Fruit fly (Drosophila melanogaster): ENCODE data around the gene mei-217.

The mei-217 gene

dm6 chrX:17108000-17108399 is 34.8 kb downstream of the mei-217 start (continued):
- no peak for TF ChIP-seq pita (GFP tag; optimal IDR thresholded peaks at IDR 0.05)
- no peak for TF ChIP-seq Stat92E (GFP tag; optimal IDR thresholded peaks at IDR 0.05)
- TF ChIP-seq Med (GFP tag): peak; percentile 56
- peak; percentile 43 for TF ChIP-seq gem (tag; optimal IDR thresholded peaks at IDR 0.05)
- no peak for TF ChIP-seq D19A (tag; optimal IDR thresholded peaks at IDR 0.05)
- no peak for TF ChIP-seq emc (GFP tag; optimal IDR thresholded peaks at IDR 0.05)
- no peak for TF ChIP-seq CG2120 (GFP tag; optimal IDR thresholded peaks at IDR 0.05)
- peak; percentile 10 for TF ChIP-seq CG18262 (tag; optimal IDR thresholded peaks at IDR 0.05)
- TF ChIP-seq bowl (GFP tag; IDR thresholded peaks at IDR 0.05): no peak
- no peak for TF ChIP-seq mirr (GFP tag; optimal IDR thresholded peaks at IDR 0.05)
- peak; percentile 11 for TF ChIP-seq dmrt99B (tag; optimal IDR thresholded peaks at IDR 0.05)

dm6 chrX:17107401-17107916 is 35.3 kb downstream of the mei-217 start, which contains the start of gene CG5004:
CG5004 (plus strand) TSS chrX:17107582.
- peak; percentile 74 for TF ChIP-seq nerfin-1 (tag; optimal IDR thresholded peaks at IDR 0.05)
- 0 out of 4 replicates have a peak, but pooled peaks have one; percentile 45 for TF ChIP-seq Dll (GFP tag; IDR thresholded peaks at IDR 0.05; ENCODE audit: partially characterized antibody)
- peak; percentile 39 for TF ChIP-seq nau (GFP tag; optimal IDR thresholded peaks at IDR 0.05)
- peak; percentile 21 for TF ChIP-seq CG3163 (GFP tag; optimal IDR thresholded peaks at IDR 0.05)
- TF ChIP-seq CrebB (tag; optimal IDR thresholded peaks at IDR 0.05): no peak
- TF ChIP-seq CG12299 (tag; optimal IDR thresholded peaks at IDR 0.05): no peak
- 0 out of 4 replicates have a peak, but pooled peaks have one; percentile 66 for TF ChIP-seq chinmo (GFP tag; IDR thresholded peaks at IDR 0.05; ENCODE audit: partially characterized antibody)
- TF ChIP-seq Pdp1 (GFP tag; optimal IDR thresholded peaks at IDR 0.05): peak in 1 of 2 experiments; percentile 34
- peak; percentile 23 for TF ChIP-seq Sin3A (optimal IDR thresholded peaks at IDR 0.05)
- peak; percentile 38; the same call in 1 of the 3 replicates for TF ChIP-seq knrl (GFP tag; IDR thresholded peaks at IDR 0.05; ENCODE audit: partially characterized antibody)
- TF ChIP-seq da (GFP tag; optimal IDR thresholded peaks at IDR 0.05): no peak
- TF ChIP-seq ftz-f1 (GFP tag; optimal IDR thresholded peaks at IDR 0.05): peak; percentile 39
- no peak for TF ChIP-seq CG13775 (GFP tag; optimal IDR thresholded peaks at IDR 0.05)
- TF ChIP-seq row (GFP tag; IDR thresholded peaks at IDR 0.05): peak; percentile 24; the same call in 1 of the 3 replicates
- TF ChIP-seq CG1603 (tag; optimal IDR thresholded peaks at IDR 0.05): peak; percentile 48
- peak; percentile 2 for TF ChIP-seq CG33557 (GFP tag; optimal IDR thresholded peaks at IDR 0.05)
- peak; percentile 40 for TF ChIP-seq CG15479 (GFP tag; optimal IDR thresholded peaks at IDR 0.05)
- peak; percentile 20 for TF ChIP-seq CG12769 (tag; optimal IDR thresholded peaks at IDR 0.05)
- TF ChIP-seq CG10979 (tag; optimal IDR thresholded peaks at IDR 0.05): no peak
- peak; percentile 77 for TF ChIP-seq gfzf (GFP tag; optimal IDR thresholded peaks at IDR 0.05)
- TF ChIP-seq her (GFP tag; optimal IDR thresholded peaks at IDR 0.05): peak; percentile 21
- no peak for TF ChIP-seq CG8359 (GFP tag; optimal IDR thresholded peaks at IDR 0.05; ENCODE audit: borderline replicate concordance)
- TF ChIP-seq Bgb (GFP tag; IDR thresholded peaks at IDR 0.05; ENCODE audit: partially characterized antibody): peak; percentile 63; the same call in 1 of the 2 replicates
- 0 out of 2 replicates have a peak, but pooled peaks have one; percentile 8 for TF ChIP-seq Rfx (GFP tag; IDR thresholded peaks at IDR 0.05)
- TF ChIP-seq CG13296 (GFP tag; optimal IDR thresholded peaks at IDR 0.05): peak; percentile 10
- TF ChIP-seq CG7963 (GFP tag; IDR thresholded peaks at IDR 0.05; ENCODE audit: partially characterized antibody): no peak
- TF ChIP-seq B-H1 (GFP tag; IDR thresholded peaks at IDR 0.05): peak; percentile 21; the same call in 1 of the 3 replicates
- TF ChIP-seq Myb (GFP tag; optimal IDR thresholded peaks at IDR 0.05): peak; percentile 22
- TF ChIP-seq CG7928 (GFP tag; optimal IDR thresholded peaks at IDR 0.05): no peak
- TF ChIP-seq CG13624 (GFP tag; optimal IDR thresholded peaks at IDR 0.05): no peak
- peak; percentile 35 for TF ChIP-seq wek (GFP tag; optimal IDR thresholded peaks at IDR 0.05)
- TF ChIP-seq oc (tag; optimal IDR thresholded peaks at IDR 0.05): peak; percentile 18
- TF ChIP-seq CG12391 (tag; optimal IDR thresholded peaks at IDR 0.05): peak; percentile 10
- no peak for TF ChIP-seq CG10654 (GFP tag; optimal IDR thresholded peaks at IDR 0.05)
- peak; percentile 76 for TF ChIP-seq grn (GFP tag; optimal IDR thresholded peaks at IDR 0.05)
- peak; percentile 70 for TF ChIP-seq cg (GFP tag; optimal IDR thresholded peaks at IDR 0.05)
- TF ChIP-seq vvl (GFP tag; IDR thresholded peaks at IDR 0.05): peak; percentile 38; the same call in 1 of the 2 replicates
